Fruit fly (Drosophila melanogaster) whole organism, embryonic: ENCODE measurements around the gene Lcp65Ab1.

ENCODE experiments used
- Atf-2 ChIP-seq: fragments of 200-800 bp; sonication (Bioruptor generic); optimal IDR thresholded peaks from 2 replicates; lab custom pipeline; 2016; ENCODE audit warnings: missing biosample characterization, missing genetic modification characterization
- Awh ChIP-seq: fragments of 200-800 bp; sonication (Bioruptor generic); IDR thresholded peaks from 2 replicates; pipeline ENCODE4, ENCODE4 v1.3.6; 2022; ENCODE audit warnings: missing biosample characterization, missing genetic modification characterization
- B-H2 ChIP-seq: fragments of 200-800 bp; sonication (Bioruptor generic); optimal IDR thresholded peaks from 2 replicates; lab custom pipeline; 2018; ENCODE audit warnings: missing biosample characterization, mild to moderate bottlenecking, missing genetic modification characterization
- CG11398 ChIP-seq: fragments of 200-800 bp; sonication (Bioruptor generic); optimal IDR thresholded peaks from 2 replicates; lab custom pipeline; 2016; ENCODE audit warnings: missing biosample characterization, missing genetic modification characterization
- CG12391 ChIP-seq: fragments of 200-800 bp; sonication (Bioruptor generic); optimal IDR thresholded peaks from 3 replicates; lab custom pipeline; 2018; ENCODE audit warnings: missing biosample characterization, mild to moderate bottlenecking, missing genetic modification characterization, moderate library complexity
- CG13424 ChIP-seq: fragments of 200-800 bp; sonication (Bioruptor generic); optimal IDR thresholded peaks from 2 replicates; lab custom pipeline; 2019; ENCODE audit warnings: missing biosample characterization, mild to moderate bottlenecking, missing genetic modification characterization, moderate library complexity
- CG14441 ChIP-seq: fragments of 200-800 bp; sonication (Bioruptor generic); IDR thresholded peaks from 2 replicates; pipeline ENCODE4 v1.3.6; 2022; ENCODE audit warnings: missing biosample characterization, missing genetic modification characterization
- CG14710 ChIP-seq: fragments of 200-800 bp; sonication (Bioruptor generic); optimal IDR thresholded peaks from 3 replicates; lab custom pipeline; 2019; ENCODE audit warnings: missing biosample characterization, mild to moderate bottlenecking, missing genetic modification characterization, moderate library complexity
- CG15696 ChIP-seq: fragments of 200-800 bp; sonication (Bioruptor generic); optimal IDR thresholded peaks from 2 replicates; lab custom pipeline; 2019; ENCODE audit warnings: missing biosample characterization, mild to moderate bottlenecking, missing genetic modification characterization, moderate library complexity
- CG1602 ChIP-seq: fragments of 200-800 bp; sonication (Bioruptor generic); optimal IDR thresholded peaks from 3 replicates; lab custom pipeline; 2016; ENCODE audit warnings: missing biosample characterization, missing genetic modification characterization
- CG18599 ChIP-seq: fragments of 200-800 bp; sonication (Bioruptor generic); optimal IDR thresholded peaks from 3 replicates; lab custom pipeline; 2017; ENCODE audit warnings: missing biosample characterization, missing genetic modification characterization, mild to moderate bottlenecking, moderate library complexity, missing genetic modification reagents
- CG18619 ChIP-seq: fragments of 200-800 bp; sonication (Bioruptor generic); optimal IDR thresholded peaks from 3 replicates; lab custom pipeline; 2017; ENCODE audit warnings: missing biosample characterization, mild to moderate bottlenecking, missing genetic modification characterization
- CG30431 ChIP-seq: fragments of 200-800 bp; sonication (Bioruptor generic); optimal IDR thresholded peaks from 2 replicates; lab custom pipeline; 2017; ENCODE audit warnings: missing biosample characterization, missing genetic modification characterization
- CG31441 ChIP-seq: fragments of 200-800 bp; sonication (Bioruptor generic); IDR thresholded peaks from 2 replicates; pipeline ENCODE4 v1.3.6; 2022; ENCODE audit warnings: missing biosample characterization, missing genetic modification characterization
- CG33213 ChIP-seq: fragments of 200-800 bp; sonication (Bioruptor generic); optimal IDR thresholded peaks from 3 replicates; lab custom pipeline; 2016; ENCODE audit warnings: missing biosample characterization, missing genetic modification characterization
- CG3407 ChIP-seq: fragments of 200-800 bp; sonication (Bioruptor generic); optimal IDR thresholded peaks from 2 replicates; lab custom pipeline; 2018; ENCODE audit warnings: missing biosample characterization, mild to moderate bottlenecking, missing genetic modification characterization
- CG34224 ChIP-seq: fragments of 200-800 bp; sonication (Bioruptor generic); IDR thresholded peaks from 3 replicates; pipeline ENCODE4 v1.3.6; 2022; ENCODE audit warnings: missing biosample characterization, missing genetic modification characterization; ENCODE audit not compliant: partially characterized antibody
- CG3847 ChIP-seq: fragments of 200-800 bp; sonication (Bioruptor generic); IDR thresholded peaks from 2 replicates; pipeline ENCODE4 v1.3.6; 2022; ENCODE audit warnings: missing biosample characterization, missing genetic modification characterization
- CG4730 ChIP-seq: fragments of 200-800 bp; sonication (Bioruptor generic); IDR thresholded peaks from 2 replicates; pipeline ENCODE4 v1.3.6; 2022; ENCODE audit warnings: missing biosample characterization, missing genetic modification characterization
- CG7839 ChIP-seq: fragments of 200-800 bp; sonication (Bioruptor generic); optimal IDR thresholded peaks from 3 replicates; lab custom pipeline; 2018; ENCODE audit warnings: missing biosample characterization, mild to moderate bottlenecking, missing genetic modification characterization, moderate library complexity
- CoRest ChIP-seq: fragments of 200-800 bp; sonication (Bioruptor generic); optimal IDR thresholded peaks from 3 replicates; lab custom pipeline; 2018; ENCODE audit warnings: missing biosample characterization, mild to moderate bottlenecking, missing genetic modification characterization, moderate library complexity
- CrebB ChIP-seq: fragments of 200-800 bp; sonication (Bioruptor generic); optimal IDR thresholded peaks from 3 replicates; lab custom pipeline; 2018; ENCODE audit warnings: missing biosample characterization, mild to moderate bottlenecking, missing genetic modification characterization
- Dfd ChIP-seq, 2 experiments: fragments of >200 bp; optimal IDR thresholded peaks; 2 replicates each; lab custom pipeline; 2017; ENCODE audit warnings: missing biosample characterization in 2 of 2, missing genetic modification characterization in 2 of 2
- E2f1 ChIP-seq: fragments of 200-800 bp; sonication (Bioruptor generic); IDR thresholded peaks from 2 replicates; pipeline ENCODE4 v1.3.6; 2022; ENCODE audit warnings: missing biosample characterization, missing genetic modification characterization
- E2f2 ChIP-seq: fragments of 200-800 bp; sonication (Bioruptor generic); IDR thresholded peaks from 2 replicates; pipeline ENCODE4 v1.3.6; 2022; ENCODE audit warnings: missing biosample characterization, missing genetic modification characterization
- HmgZ ChIP-seq: fragments of 200-800 bp; sonication (Bioruptor generic); optimal IDR thresholded peaks from 2 replicates; lab custom pipeline; 2018; ENCODE audit warnings: missing biosample characterization, mild to moderate bottlenecking, missing genetic modification characterization
- Hr51 ChIP-seq, 2 experiments: fragments of 200-800 bp; sonication (Bioruptor generic); optimal IDR thresholded peaks; 2 replicates in 1 of 2; 3 replicates in 1 of 2; lab custom pipeline; 2016 to 2018; ENCODE audit warnings: missing biosample characterization in 2 of 2, missing genetic modification characterization in 2 of 2, mild to moderate bottlenecking in 1 of 2, moderate library complexity in 1 of 2
- Kr ChIP-seq: fragments of 200-800 bp; sonication (Bioruptor generic); optimal IDR thresholded peaks from 2 replicates; lab custom pipeline; 2017; ENCODE audit warnings: missing biosample characterization, mild to moderate bottlenecking, missing genetic modification characterization
- Max ChIP-seq: fragments of 200-800 bp; sonication (Bioruptor generic); optimal IDR thresholded peaks from 2 replicates; lab custom pipeline; 2016; ENCODE audit warnings: missing biosample characterization, mild to moderate bottlenecking, missing genetic modification characterization
- NK7.1 ChIP-seq: fragments of 200-800 bp; sonication (Bioruptor generic); optimal IDR thresholded peaks from 3 replicates; lab custom pipeline; 2016; ENCODE audit warnings: missing biosample characterization, missing genetic modification characterization
- Nf-YA ChIP-seq: fragments of 200-800 bp; sonication (Bioruptor generic); IDR thresholded peaks from 2 replicates; pipeline ENCODE4 v1.3.6; 2022; ENCODE audit warnings: missing biosample characterization, missing genetic modification characterization
- Oaz ChIP-seq: fragments of 200-800 bp; sonication (Bioruptor generic); IDR thresholded peaks from 2 replicates; pipeline ENCODE4 v1.3.6; 2022; ENCODE audit warnings: missing biosample characterization, missing genetic modification characterization
- Rx ChIP-seq: fragments of 200-800 bp; sonication (Bioruptor generic); IDR thresholded peaks from 2 replicates; pipeline ENCODE4 v1.3.6; 2022; ENCODE audit warnings: missing biosample characterization, missing genetic modification characterization
- ftz-f1 ChIP-seq: fragments of 200-800 bp; sonication (Bioruptor generic); optimal IDR thresholded peaks from 2 replicates; lab custom pipeline; 2016; ENCODE audit warnings: missing biosample characterization, missing genetic modification characterization
- hkb ChIP-seq, 2 experiments: fragments of 200-800 bp in 1 of 2; fragments of >200 bp in 1 of 2; sonication (Bioruptor generic) in 1 of 2; IDR thresholded peaks in 1 of 2; optimal IDR thresholded peaks in 1 of 2; 2 replicates each; pipeline versions ENCODE4 v1.3.6 to Lab custom; 2017 to 2022; ENCODE audit warnings: missing biosample characterization in 1 of 2, missing genetic modification characterization in 1 of 2
- jing ChIP-seq: fragments of 200-800 bp; sonication (Bioruptor generic); optimal IDR thresholded peaks from 2 replicates; lab custom pipeline; 2018; ENCODE audit warnings: missing biosample characterization, mild to moderate bottlenecking, missing genetic modification characterization
- kni ChIP-seq: fragments of 200-800 bp; sonication (Bioruptor generic); optimal IDR thresholded peaks from 3 replicates; lab custom pipeline; 2017; ENCODE audit warnings: mild to moderate bottlenecking, missing biosample characterization, missing genetic modification reagents, missing genetic modification characterization
- nom ChIP-seq: fragments of 200-800 bp; sonication (Bioruptor generic); optimal IDR thresholded peaks from 2 replicates; lab custom pipeline; 2017; ENCODE audit warnings: missing biosample characterization, missing genetic modification characterization, mild to moderate bottlenecking, moderate library complexity, missing genetic modification reagents
- phol ChIP-seq: fragments of 200-800 bp; sonication (Bioruptor generic); optimal IDR thresholded peaks from 3 replicates; lab custom pipeline; 2018; ENCODE audit warnings: missing biosample characterization, mild to moderate bottlenecking, missing genetic modification characterization, moderate library complexity
- pnt ChIP-seq: fragments of 200-800 bp; sonication (Bioruptor generic); optimal IDR thresholded peaks from 3 replicates; lab custom pipeline; 2016; ENCODE audit warnings: missing biosample characterization, missing genetic modification characterization
- ranshi ChIP-seq: fragments of 200-800 bp; sonication (Bioruptor generic); IDR thresholded peaks from 2 replicates; pipeline ENCODE4 v1.3.6; 2022; ENCODE audit warnings: missing biosample characterization, missing genetic modification characterization
- sd ChIP-seq: fragments of 200-800 bp; sonication (Bioruptor generic); optimal IDR thresholded peaks from 3 replicates; lab custom pipeline; 2018; ENCODE audit warnings: missing biosample characterization, mild to moderate bottlenecking, missing genetic modification characterization, moderate library complexity
- sisA ChIP-seq: fragments of 200-800 bp; sonication (Bioruptor generic); IDR thresholded peaks from 2 replicates; pipeline ENCODE4 v1.3.6; 2022; ENCODE audit warnings: missing biosample characterization, missing genetic modification characterization
- slbo ChIP-seq: fragments of 200-800 bp; sonication (Bioruptor generic); IDR thresholded peaks from 2 replicates; pipeline ENCODE4 v1.3.6; 2022; ENCODE audit warnings: missing biosample characterization, missing genetic modification characterization
- twi ChIP-seq: fragments of 200-800 bp; optimal IDR thresholded peaks from 2 replicates; lab custom pipeline; 2019; ENCODE audit warnings: missing biosample characterization, mild to moderate bottlenecking, missing genetic modification characterization, moderate library complexity
- unpg ChIP-seq: fragments of 200-800 bp; sonication (Bioruptor generic); optimal IDR thresholded peaks from 3 replicates; lab custom pipeline; 2018; ENCODE audit warnings: missing biosample characterization, mild to moderate bottlenecking, missing genetic modification characterization, moderate library complexity
- wek ChIP-seq: fragments of 200-800 bp; sonication (Bioruptor generic); optimal IDR thresholded peaks from 3 replicates; lab custom pipeline; 2018; ENCODE audit warnings: missing biosample characterization, mild to moderate bottlenecking, missing genetic modification characterization, moderate library complexity

The Lcp65Ab1 gene

DNA sequence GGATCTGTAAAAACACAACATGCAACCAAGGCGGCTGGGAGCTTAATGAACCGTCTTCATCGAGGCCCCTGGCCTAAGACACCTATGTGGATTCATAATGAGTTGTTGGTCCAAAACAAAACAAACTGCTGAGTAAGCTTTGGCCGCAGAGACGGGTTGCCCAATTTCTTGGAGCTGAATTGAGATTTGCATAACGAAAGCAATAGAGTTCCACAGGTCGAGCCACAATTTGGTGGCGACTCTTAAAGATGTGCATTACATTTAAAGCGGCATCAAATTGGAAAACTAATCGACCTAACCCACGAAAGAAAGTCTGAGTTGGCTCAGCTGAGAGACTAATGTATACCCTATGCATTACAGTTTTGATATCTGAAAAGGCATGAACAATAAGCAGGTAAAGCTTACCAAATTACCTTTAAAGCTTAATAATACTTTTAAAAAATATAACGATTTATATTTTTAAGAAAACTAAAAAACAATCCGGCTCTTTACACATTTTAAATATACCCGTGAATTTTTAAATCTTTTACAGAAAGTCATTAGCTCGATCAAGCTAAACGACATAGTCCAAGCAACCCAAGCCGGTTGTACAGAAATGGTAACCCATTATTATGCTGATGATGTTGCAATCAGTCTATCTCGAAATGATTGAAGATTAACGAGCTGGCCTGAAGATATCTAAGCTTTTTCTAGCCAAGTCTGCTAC, 8.1 kb downstream of the Lcp65Ab1 start, which contains the start of gene CG13297 (continued):
- TF ChIP-seq CG7839 (tag; lab: Kevin White, UChicago) (peak; percentile 64), CG18599 (peak; percentile 37), CG30431 (no peak), CG18619 (GFP tag; lab: Kevin White, UChicago) (no peak), CG14710 (tag; lab: Kevin White, UChicago) (peak; percentile 8), E2f2 (0 out of 2 replicates have a peak, but pooled peaks have one; percentile 10), E2f1 (GFP tag; lab: Robert Waterston, UW) (peak; percentile 44; the same call in 1 of the 2 replicates), CG13424 (tag; lab: Kevin White, UChicago) (peak; percentile 76), sd (tag; lab: Kevin White, UChicago) (peak; percentile 5), sisA (peak; percentile 55), B-H2 (GFP tag; lab: Kevin White, UChicago) (no peak), kni (GFP tag; lab: Kevin White, UChicago) (no peak), CG4730 (GFP tag; lab: Robert Waterston, UW) (peak; percentile 40; the same call in 1 of the 2 replicates), hkb (optimal IDR thresholded peaks at IDR 0.05; lab: Kevin White, UChicago) (no peak), hkb (GFP tag; IDR thresholded peaks at IDR 0.05; lab: Robert Waterston, UW) (peak; percentile 65; the same call in 1 of the 2 replicates), NK7.1 (GFP tag; lab: Kevin White, UChicago) (no peak), CG14441 (peak; percentile 60), CG3847 (GFP tag; lab: Robert Waterston, UW) (no peak), Max (GFP tag; lab: Kevin White, UChicago) (peak; percentile 19), wek (GFP tag; lab: Kevin White, UChicago) (no peak), unpg (GFP tag; lab: Kevin White, UChicago) (peak; percentile 54), Awh (GFP tag; lab: Robert Waterston, UW) (0 out of 2 replicates have a peak, but pooled peaks have one; percentile 40), CG12391 (tag; lab: Kevin White, UChicago) (peak; percentile 44), jing (GFP tag; lab: Kevin White, UChicago) (peak; percentile 38)

DNA sequence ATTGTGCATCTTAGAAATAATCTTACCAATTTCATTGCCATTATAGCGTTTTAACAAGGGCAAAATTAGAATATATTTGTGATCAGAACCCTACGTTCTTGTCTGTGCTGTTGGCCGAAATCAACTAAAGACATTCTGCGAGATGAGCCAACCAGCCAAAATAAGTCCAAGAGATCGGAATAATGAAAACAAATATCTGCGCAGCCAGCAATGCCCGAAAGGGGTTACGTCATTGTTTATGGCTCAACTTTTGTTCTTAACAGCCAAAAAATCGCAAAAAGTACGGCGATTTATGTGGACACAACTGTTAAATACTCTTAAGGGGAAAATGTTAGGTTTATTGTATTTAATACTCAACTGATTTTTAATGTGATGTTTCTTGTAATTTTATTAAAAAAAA, 9.2 kb downstream of the Lcp65Ab1 start, which contains the start of gene Cpr65Ay:
Gene Cpr65Ay, minus strand, starts transcription at position 101 of the 400 bp plus-strand sequence.
- TF ChIP-seq slbo (GFP tag; lab: Robert Waterston, UW) (0 out of 2 replicates have a peak, but pooled peaks have one; percentile 13), Atf-2 (GFP tag; lab: Kevin White, UChicago) (no peak)

DNA sequence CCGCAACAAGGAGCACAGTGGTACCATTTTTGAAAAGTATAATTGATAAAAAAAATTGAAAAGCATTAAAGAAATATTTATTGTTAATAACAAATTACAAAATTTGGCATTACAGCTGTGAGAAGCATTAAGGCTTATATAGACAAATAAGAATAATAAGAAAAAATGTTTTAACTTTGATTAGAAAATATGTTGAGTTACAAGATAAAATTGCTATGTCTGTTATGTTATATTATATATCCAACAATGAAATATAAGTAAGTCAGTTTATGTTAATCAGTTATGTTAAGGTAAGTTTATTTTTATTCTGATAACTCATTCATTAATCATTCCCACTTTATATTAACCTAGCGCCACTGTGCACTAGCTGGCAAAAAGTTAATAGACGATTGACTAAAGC, 10.5 kb downstream of the Lcp65Ab1 start:
- no peak for TF ChIP-seq Nf-YA (GFP tag; lab: Robert Waterston, UW)
- peak; percentile 26 for TF ChIP-seq CoRest (tag; lab: Kevin White, UChicago)
- no peak for TF ChIP-seq CG34224
- TF ChIP-seq ranshi (GFP tag; lab: Robert Waterston, UW), result no peak
- TF ChIP-seq CG33213 (GFP tag; lab: Kevin White, UChicago), result no peak
- TF ChIP-seq Dfd (GFP tag; optimal IDR thresholded peaks at IDR 0.05; lab: Kevin White, UChicago), result no peak
- no peak for TF ChIP-seq Hr51 (GFP tag; optimal IDR thresholded peaks at IDR 0.05; lab: Kevin White, UChicago)
- TF ChIP-seq Kr (GFP tag; lab: Kevin White, UChicago), result no peak
- TF ChIP-seq CG31441, result peak; percentile 59
- peak; percentile 39 for TF ChIP-seq phol (tag; lab: Kevin White, UChicago)
- no peak for TF ChIP-seq twi (tag; lab: Kevin White, UChicago)
- TF ChIP-seq CrebB (tag; lab: Kevin White, UChicago), result no peak
- peak; percentile 16 for TF ChIP-seq CG15696
- no peak for TF ChIP-seq CG11398 (GFP tag; lab: Kevin White, UChicago)
- TF ChIP-seq CG1602 (GFP tag; lab: Kevin White, UChicago), result no peak
- TF ChIP-seq HmgZ, result no peak
- TF ChIP-seq Oaz, result no peak
- TF ChIP-seq pnt (GFP tag; lab: Kevin White, UChicago), result no peak
- TF ChIP-seq nom (GFP tag; lab: Kevin White, UChicago), result no peak
- no peak for TF ChIP-seq Rx (GFP tag; lab: Robert Waterston, UW)
- TF ChIP-seq ftz-f1 (GFP tag; lab: Kevin White, UChicago), result no peak
- TF ChIP-seq CG3407 (GFP tag; lab: Kevin White, UChicago), result no peak
